Fruit fly (Drosophila melanogaster) whole organism, embryonic: ENCODE measurements around the gene CG43055.

Source experiments
- CG11504 ChIP-seq: fragments of 200-800 bp; sonication (Bioruptor generic); optimal IDR thresholded peaks from 3 replicates; lab custom pipeline; 2019; ENCODE audit warnings: missing biosample characterization, mild to moderate bottlenecking, missing genetic modification characterization, moderate library complexity
- CG11696 ChIP-seq: fragments of 200-800 bp; sonication (Bioruptor generic); IDR thresholded peaks from 2 replicates; pipeline ENCODE4 v1.3.6; 2022; ENCODE audit warnings: missing biosample characterization, missing genetic modification characterization
- CG12942 ChIP-seq: fragments of 200-800 bp; sonication (Bioruptor generic); optimal IDR thresholded peaks from 3 replicates; lab custom pipeline; 2016; ENCODE audit warnings: missing biosample characterization, missing genetic modification characterization
- CG13424 ChIP-seq: fragments of 200-800 bp; sonication (Bioruptor generic); optimal IDR thresholded peaks from 2 replicates; lab custom pipeline; 2019; ENCODE audit warnings: missing biosample characterization, mild to moderate bottlenecking, missing genetic modification characterization, moderate library complexity
- CG13894 ChIP-seq: fragments of 200-800 bp; sonication (Bioruptor generic); optimal IDR thresholded peaks from 3 replicates; lab custom pipeline; 2018; ENCODE audit warnings: missing biosample characterization, mild to moderate bottlenecking, missing genetic modification characterization, moderate library complexity
- CG14710 ChIP-seq: fragments of 200-800 bp; sonication (Bioruptor generic); optimal IDR thresholded peaks from 3 replicates; lab custom pipeline; 2019; ENCODE audit warnings: missing biosample characterization, mild to moderate bottlenecking, missing genetic modification characterization, moderate library complexity
- CG15269 ChIP-seq: fragments of 200-800 bp; sonication (Bioruptor generic); optimal IDR thresholded peaks from 2 replicates; lab custom pipeline; 2018; ENCODE audit warnings: missing biosample characterization, mild to moderate bottlenecking, missing genetic modification characterization, moderate library complexity
- CG17328 ChIP-seq: fragments of 200-800 bp; sonication (Bioruptor generic); IDR thresholded peaks from 2 replicates; pipeline ENCODE4 v1.3.6; 2022; ENCODE audit warnings: missing biosample characterization, missing genetic modification characterization
- CG33213 ChIP-seq: fragments of 200-800 bp; sonication (Bioruptor generic); optimal IDR thresholded peaks from 3 replicates; lab custom pipeline; 2016; ENCODE audit warnings: missing biosample characterization, missing genetic modification characterization
- CG3407 ChIP-seq: fragments of 200-800 bp; sonication (Bioruptor generic); optimal IDR thresholded peaks from 2 replicates; lab custom pipeline; 2018; ENCODE audit warnings: missing biosample characterization, mild to moderate bottlenecking, missing genetic modification characterization
- CG34224 ChIP-seq: fragments of 200-800 bp; sonication (Bioruptor generic); IDR thresholded peaks from 3 replicates; pipeline ENCODE4 v1.3.6; 2022; ENCODE audit warnings: missing biosample characterization, missing genetic modification characterization; ENCODE audit not compliant: partially characterized antibody
- CG34422 ChIP-seq: fragments of 200-800 bp; sonication (Bioruptor generic); IDR thresholded peaks from 3 replicates; pipeline ENCODE4 v1.3.6; 2022; ENCODE audit warnings: missing biosample characterization, missing genetic modification characterization
- CG3995 ChIP-seq: fragments of 200-800 bp; sonication (Bioruptor generic); optimal IDR thresholded peaks from 3 replicates; lab custom pipeline; 2016; ENCODE audit warnings: missing biosample characterization, missing genetic modification characterization
- CG43689 ChIP-seq: fragments of 200-800 bp; sonication (Bioruptor generic); IDR thresholded peaks from 2 replicates; pipeline ENCODE4 v1.3.6; 2022; ENCODE audit warnings: missing biosample characterization, missing genetic modification characterization
- CG4707 ChIP-seq: fragments of 200-800 bp; sonication (Bioruptor generic); optimal IDR thresholded peaks from 2 replicates; lab custom pipeline; 2018; ENCODE audit warnings: missing biosample characterization, mild to moderate bottlenecking, missing genetic modification characterization, moderate library complexity
- CG4820 ChIP-seq: fragments of 200-800 bp; sonication (Bioruptor generic); optimal IDR thresholded peaks from 3 replicates; lab custom pipeline; 2016; ENCODE audit warnings: missing biosample characterization, missing genetic modification characterization
- CG5180 ChIP-seq: fragments of 200-800 bp; sonication (Bioruptor generic); optimal IDR thresholded peaks from 3 replicates; lab custom pipeline; 2017; ENCODE audit warnings: missing biosample characterization, missing genetic modification characterization, mild to moderate bottlenecking, moderate library complexity, missing genetic modification reagents
- CG6175 ChIP-seq: fragments of 200-800 bp; sonication (Bioruptor generic); IDR thresholded peaks from 3 replicates; pipeline ENCODE4 v1.3.6; 2022; ENCODE audit warnings: missing biosample characterization, missing genetic modification characterization
- CG6813 ChIP-seq: fragments of 200-800 bp; sonication (Bioruptor generic); optimal IDR thresholded peaks from 2 replicates; lab custom pipeline; 2017; ENCODE audit warnings: missing biosample characterization, missing genetic modification characterization, mild to moderate bottlenecking, moderate library complexity, missing genetic modification reagents
- CG8478 ChIP-seq: fragments of >200 bp; optimal IDR thresholded peaks from 2 replicates; lab custom pipeline; 2018
- Elba2 ChIP-seq: fragments of 200-800 bp; sonication (Bioruptor generic); optimal IDR thresholded peaks from 3 replicates; lab custom pipeline; 2016; ENCODE audit warnings: missing biosample characterization, missing genetic modification characterization
- Gug ChIP-seq: fragments of 200-800 bp; sonication (Bioruptor generic); IDR thresholded peaks from 4 replicates; pipeline ENCODE4 v1.3.6; 2022; ENCODE audit warnings: missing biosample characterization, missing genetic modification characterization
- H2.0 ChIP-seq: fragments of 200-800 bp; sonication (Bioruptor generic); IDR thresholded peaks from 2 replicates; pipeline ENCODE4 v1.3.6; 2022; ENCODE audit warnings: missing biosample characterization, missing genetic modification characterization
- Hr51 ChIP-seq, 2 experiments: fragments of 200-800 bp; sonication (Bioruptor generic); optimal IDR thresholded peaks; 2 replicates in 1 of 2; 3 replicates in 1 of 2; lab custom pipeline; 2016 to 2018; ENCODE audit warnings: missing biosample characterization in 2 of 2, missing genetic modification characterization in 2 of 2, mild to moderate bottlenecking in 1 of 2, moderate library complexity in 1 of 2
- Kr ChIP-seq: fragments of 200-800 bp; sonication (Bioruptor generic); optimal IDR thresholded peaks from 2 replicates; lab custom pipeline; 2017; ENCODE audit warnings: missing biosample characterization, mild to moderate bottlenecking, missing genetic modification characterization
- MBD-R2 ChIP-seq: fragments of 200-800 bp; sonication (Bioruptor generic); IDR thresholded peaks from 2 replicates; pipeline ENCODE4 v1.3.6; 2022; ENCODE audit warnings: missing biosample characterization, missing genetic modification characterization
- Mrtf ChIP-seq: fragments of 200-800 bp; sonication (Bioruptor generic); IDR thresholded peaks from 3 replicates; pipeline ENCODE4 v1.3.6; 2022; ENCODE audit warnings: missing biosample characterization, missing genetic modification characterization
- NK7.1 ChIP-seq: fragments of 200-800 bp; sonication (Bioruptor generic); optimal IDR thresholded peaks from 3 replicates; lab custom pipeline; 2016; ENCODE audit warnings: missing biosample characterization, missing genetic modification characterization
- Nf-YA ChIP-seq: fragments of 200-800 bp; sonication (Bioruptor generic); IDR thresholded peaks from 2 replicates; pipeline ENCODE4 v1.3.6; 2022; ENCODE audit warnings: missing biosample characterization, missing genetic modification characterization
- Oli ChIP-seq: fragments of 200-800 bp; sonication (Bioruptor generic); optimal IDR thresholded peaks from 2 replicates; lab custom pipeline; 2018; ENCODE audit warnings: missing biosample characterization, mild to moderate bottlenecking, missing genetic modification characterization, moderate library complexity
- Scr ChIP-seq: fragments of 200-800 bp; sonication (Bioruptor generic); IDR thresholded peaks from 2 replicates; pipeline ENCODE4 v1.3.6; 2022; ENCODE audit warnings: missing biosample characterization, missing genetic modification characterization; ENCODE audit not compliant: partially characterized antibody
- Trl ChIP-seq, 3 experiments: fragments of >200 bp in 2 of 3; fragments of 200-800 bp in 1 of 3; sonication (Bioruptor generic) in 1 of 3; optimal IDR thresholded peaks; 2 replicates in 1 of 3; 3 replicates in 2 of 3; lab custom pipeline; 2016 to 2017; ENCODE audit warnings: missing biosample characterization in 1 of 3, missing genetic modification characterization in 1 of 3
- Usf ChIP-seq: fragments of 200-800 bp; sonication (Bioruptor generic); optimal IDR thresholded peaks from 2 replicates; lab custom pipeline; 2017; ENCODE audit warnings: missing genotype, missing biosample characterization, missing genetic modification characterization
- ase ChIP-seq: fragments of 200-800 bp; sonication (Bioruptor generic); IDR thresholded peaks from 3 replicates; pipeline ENCODE4 v1.3.6; 2022; ENCODE audit warnings: missing biosample characterization, missing genetic modification characterization
- ash1 ChIP-seq: fragments of 200-800 bp; sonication (Bioruptor generic); optimal IDR thresholded peaks from 2 replicates; lab custom pipeline; 2018; ENCODE audit warnings: missing biosample characterization, mild to moderate bottlenecking, missing genetic modification characterization
- az2 ChIP-seq: fragments of 200-800 bp; sonication (Bioruptor generic); optimal IDR thresholded peaks from 3 replicates; lab custom pipeline; 2016; ENCODE audit warnings: missing biosample characterization, missing genetic modification characterization
- da ChIP-seq: fragments of 200-800 bp; sonication (Bioruptor generic); optimal IDR thresholded peaks from 2 replicates; lab custom pipeline; 2016; ENCODE audit warnings: missing biosample characterization, missing genetic modification characterization
- dati ChIP-seq: fragments of 200-800 bp; sonication (Bioruptor generic); IDR thresholded peaks from 2 replicates; pipeline ENCODE4 v1.3.6; 2022; ENCODE audit warnings: missing biosample characterization, missing genetic modification characterization
- dysf ChIP-seq: fragments of 200-800 bp; sonication (Bioruptor generic); IDR thresholded peaks from 3 replicates; pipeline ENCODE4 v1.3.6; 2022; ENCODE audit warnings: missing biosample characterization, missing genetic modification characterization
- emc ChIP-seq: fragments of 200-800 bp; sonication (Bioruptor generic); optimal IDR thresholded peaks from 2 replicates; lab custom pipeline; 2016; ENCODE audit warnings: missing biosample characterization, missing genetic modification characterization
- gcm2 ChIP-seq: fragments of 200-800 bp; sonication (Bioruptor generic); optimal IDR thresholded peaks from 2 replicates; lab custom pipeline; 2016; ENCODE audit warnings: missing biosample characterization, missing genetic modification characterization
- hkb ChIP-seq, 2 experiments: fragments of 200-800 bp in 1 of 2; fragments of >200 bp in 1 of 2; sonication (Bioruptor generic) in 1 of 2; IDR thresholded peaks in 1 of 2; optimal IDR thresholded peaks in 1 of 2; 2 replicates each; pipeline versions ENCODE4 v1.3.6 to Lab custom; 2017 to 2022; ENCODE audit warnings: missing biosample characterization in 1 of 2, missing genetic modification characterization in 1 of 2
- hth ChIP-seq: fragments of >200 bp; optimal IDR thresholded peaks from 2 replicates; lab custom pipeline; 2017; ENCODE audit warnings: inconsistent platforms
- nmo ChIP-seq: fragments of 200-800 bp; sonication (Bioruptor generic); optimal IDR thresholded peaks from 2 replicates; lab custom pipeline; 2018; ENCODE audit warnings: missing biosample characterization, mild to moderate bottlenecking, missing genetic modification characterization, moderate library complexity
- org-1 ChIP-seq: fragments of 200-800 bp; sonication (Bioruptor generic); optimal IDR thresholded peaks from 2 replicates; lab custom pipeline; 2017; ENCODE audit warnings: missing biosample characterization, missing genetic modification characterization
- pnt ChIP-seq: fragments of 200-800 bp; sonication (Bioruptor generic); optimal IDR thresholded peaks from 3 replicates; lab custom pipeline; 2016; ENCODE audit warnings: missing biosample characterization, missing genetic modification characterization
- shn ChIP-seq: fragments of 200-800 bp; sonication (Bioruptor generic); optimal IDR thresholded peaks from 3 replicates; lab custom pipeline; 2016; ENCODE audit warnings: missing biosample characterization, missing genetic modification characterization
- sqz ChIP-seq: fragments of 200-800 bp; sonication (Bioruptor generic); optimal IDR thresholded peaks from 3 replicates; lab custom pipeline; 2018; ENCODE audit warnings: missing biosample characterization, mild to moderate bottlenecking, missing genetic modification characterization
- ssp ChIP-seq: fragments of 200-800 bp; sonication (Bioruptor generic); IDR thresholded peaks from 2 replicates; pipeline ENCODE4 v1.3.6; 2022; ENCODE audit warnings: missing biosample characterization, missing genetic modification characterization
- tap ChIP-seq: fragments of 200-800 bp; optimal IDR thresholded peaks from 3 replicates; lab custom pipeline; 2019; ENCODE audit warnings: missing biosample characterization, mild to moderate bottlenecking, missing genetic modification characterization, moderate library complexity
- zfh2 ChIP-seq: fragments of 200-800 bp; sonication (Bioruptor generic); optimal IDR thresholded peaks from 2 replicates; lab custom pipeline; 2016; ENCODE audit warnings: missing biosample characterization, missing genetic modification characterization

CG43055 gene

dm6 chr2L:4454009-4454689 is 43.2 kb downstream of the CG43055 start, which contains the start of the genes Secp43 and ND-B8 (continued):
- TF ChIP-seq NK7.1 (GFP tag; lab: Kevin White, UChicago) (no peak), emc (GFP tag; lab: Kevin White, UChicago) (no peak), CG4707 (no peak), zfh2 (GFP tag; lab: Kevin White, UChicago) (no peak), CG17328 (GFP tag; lab: Robert Waterston, UW) (no peak), tap (tag; lab: Kevin White, UChicago) (no peak), Trl (optimal IDR thresholded peaks at IDR 0.05; lab: Kevin White, UChicago) (no peak), Trl (GFP tag; optimal IDR thresholded peaks at IDR 0.05; lab: Kevin White, UChicago) (no peak), pnt (no peak), Scr (peak; percentile 74), Mrtf (GFP tag; lab: Robert Waterston, UW) (no peak), Nf-YA (GFP tag; lab: Robert Waterston, UW) (no peak), dysf (no peak), CG11504 (tag; lab: Kevin White, UChicago) (peak; percentile 4), CG33213 (GFP tag; lab: Kevin White, UChicago) (peak; percentile 39), CG13424 (tag; lab: Kevin White, UChicago) (peak; percentile 23), Hr51 (GFP tag; optimal IDR thresholded peaks at IDR 0.05; lab: Kevin White, UChicago) (no peak), CG3995 (GFP tag; lab: Kevin White, UChicago) (no peak), CG34422 (GFP tag; lab: Robert Waterston, UW) (no peak; the same call in 2 of the 3 replicates), Oli (no peak), ssp (GFP tag; lab: Robert Waterston, UW) (no peak), gcm2 (GFP tag; lab: Kevin White, UChicago) (no peak), nmo (GFP tag; lab: Kevin White, UChicago) (peak; percentile 37), CG4820 (GFP tag; lab: Kevin White, UChicago) (no peak), Elba2 (GFP tag; lab: Kevin White, UChicago) (no peak), CG15269 (tag; lab: Kevin White, UChicago) (no peak), MBD-R2 (GFP tag; lab: Robert Waterston, UW) (peak; percentile 93), Gug (GFP tag; lab: Robert Waterston, UW) (no peak), ash1 (GFP tag; lab: Kevin White, UChicago) (no peak), org-1 (GFP tag; lab: Kevin White, UChicago) (no peak), sqz (GFP tag; lab: Kevin White, UChicago) (no peak), ase (GFP tag; lab: Robert Waterston, UW) (no peak), da (GFP tag; lab: Kevin White, UChicago) (no peak), CG11696 (no peak), shn (GFP tag; lab: Kevin White, UChicago) (no peak), H2.0 (no peak), Usf (GFP tag; lab: Kevin White, UChicago) (no peak), CG34224 (GFP tag; lab: Robert Waterston, UW) (peak; percentile 62), az2 (GFP tag; lab: Kevin White, UChicago) (no peak), hkb (optimal IDR thresholded peaks at IDR 0.05; lab: Kevin White, UChicago) (no peak), hkb (GFP tag; IDR thresholded peaks at IDR 0.05; lab: Robert Waterston, UW) (no peak), CG3407 (GFP tag; lab: Kevin White, UChicago) (no peak), CG6813 (no peak), CG8478 (lab: Kevin White, UChicago) (no peak), hth (lab: Kevin White, UChicago) (no peak), CG12942 (no peak), CG5180 (no peak), CG43689 (GFP tag; lab: Robert Waterston, UW) (no peak), CG14710 (tag; lab: Kevin White, UChicago) (peak; percentile 77), CG6175 (no peak), Kr (GFP tag; lab: Kevin White, UChicago) (no peak), dati (GFP tag; lab: Robert Waterston, UW) (no peak), CG13894 (tag; lab: Kevin White, UChicago) (peak; percentile 65)
